Fruit fly (Drosophila melanogaster) whole organism, embryonic: ENCODE data around the gene CG9962.

Source experiments
- Aef1 ChIP-seq: fragments of 200-800 bp; sonication (Bioruptor generic); IDR thresholded peaks from 3 replicates; pipeline ENCODE4 v1.3.6; 2022; ENCODE audit warnings: missing biosample characterization, missing genetic modification characterization
- CG10366 ChIP-seq: fragments of 200-800 bp; sonication (Bioruptor generic); IDR thresholded peaks from 2 replicates; pipeline ENCODE4 v1.3.6; 2022; ENCODE audit warnings: missing biosample characterization, missing genetic modification characterization
- CG17359 ChIP-seq: fragments of 200-800 bp; sonication (Bioruptor generic); optimal IDR thresholded peaks from 3 replicates; lab custom pipeline; 2018; ENCODE audit warnings: missing biosample characterization, mild to moderate bottlenecking, missing genetic modification characterization, moderate library complexity
- CG17361 ChIP-seq: fragments of 200-800 bp; sonication (Bioruptor generic); IDR thresholded peaks from 3 replicates; pipeline ENCODE4 v1.3.6; 2022; ENCODE audit warnings: missing biosample characterization, missing genetic modification characterization
- CG7745 ChIP-seq: fragments of 200-800 bp; sonication (Bioruptor generic); optimal IDR thresholded peaks from 2 replicates; lab custom pipeline; 2018; ENCODE audit warnings: missing biosample characterization, mild to moderate bottlenecking, missing genetic modification characterization, moderate library complexity
- CG8281 ChIP-seq: fragments of 200-800 bp; sonication (Bioruptor generic); optimal IDR thresholded peaks from 2 replicates; lab custom pipeline; 2018; ENCODE audit warnings: missing biosample characterization, mild to moderate bottlenecking, missing genetic modification characterization, moderate library complexity
- Fer1 ChIP-seq: fragments of 200-800 bp; sonication (Bioruptor generic); optimal IDR thresholded peaks from 2 replicates; lab custom pipeline; 2017; ENCODE audit warnings: missing biosample characterization, mild to moderate bottlenecking, missing genetic modification characterization
- Sox102F ChIP-seq: fragments of 200-800 bp; sonication (Bioruptor generic); optimal IDR thresholded peaks from 2 replicates; lab custom pipeline; 2018; ENCODE audit warnings: missing biosample characterization, mild to moderate bottlenecking, missing genetic modification characterization, moderate library complexity
- Xrp1 ChIP-seq: fragments of 200-800 bp; sonication (Bioruptor generic); IDR thresholded peaks from 2 replicates; pipeline ENCODE4 v1.3.6; 2022; ENCODE audit warnings: missing biosample characterization, missing genetic modification characterization
- h ChIP-seq: fragments of >200 bp; optimal IDR thresholded peaks from 2 replicates; lab custom pipeline; 2017
- prd ChIP-seq, 3 experiments: fragments of >200 bp in 2 of 3; fragments of 200-800 bp in 1 of 3; sonication (Bioruptor generic) in 1 of 3; optimal IDR thresholded peaks in 2 of 3; IDR thresholded peaks in 1 of 3; 2 replicates in 2 of 3; 3 replicates in 1 of 3; pipeline versions ENCODE4 v1.3.6 to Lab custom; 2017 to 2022; ENCODE audit warnings: missing biosample characterization in 1 of 3, missing genetic modification characterization in 1 of 3
- psq ChIP-seq: fragments of 200-800 bp; sonication (Bioruptor generic); optimal IDR thresholded peaks from 2 replicates; lab custom pipeline; 2017; ENCODE audit warnings: missing biosample characterization, missing genetic modification characterization
- vfl ChIP-seq: fragments of 200-800 bp; sonication (Bioruptor generic); optimal IDR thresholded peaks from 2 replicates; lab custom pipeline; 2016; ENCODE audit warnings: missing biosample characterization, missing genetic modification characterization

- TF ChIP-seq Xrp1 (GFP tag; lab: Robert Waterston, UW) (no peak), CG10366 (GFP tag; lab: Robert Waterston, UW) (no peak), CG7745 (tag; lab: Kevin White, UChicago) (no peak), CG17361 (GFP tag; lab: Robert Waterston, UW) (no peak), vfl (GFP tag; lab: Kevin White, UChicago) (no peak), prd (optimal IDR thresholded peaks at IDR 0.05; lab: Kevin White, UChicago) (no peak), prd (GFP tag; IDR thresholded peaks at IDR 0.05; lab: Robert Waterston, UW) (no peak), CG17359 (no peak), h (lab: Kevin White, UChicago) (no peak), Sox102F (GFP tag; lab: Kevin White, UChicago) (no peak), psq (GFP tag; lab: Kevin White, UChicago) (no peak), CG8281 (tag; lab: Kevin White, UChicago) (no peak), Fer1 (GFP tag; lab: Kevin White, UChicago) (no peak), Aef1 (GFP tag; lab: Robert Waterston, UW) (no peak)
Measured at dm6 chr2L:2652746-2653145, 5.2 kb upstream of the CG9962 start, which contains the start of gene Prosbeta4R1.
